Fruit fly (Drosophila melanogaster) whole organism, prepupa: Measurements from ENCODE around the gene CG12729.

ENCODE experiments used
- Blimp-1 ChIP-seq: fragments of 200-800 bp; sonication (Bioruptor generic); optimal IDR thresholded peaks from 3 replicates; lab custom pipeline; 2017; ENCODE audit warnings: missing biosample characterization, missing genetic modification characterization, mild to moderate bottlenecking, moderate library complexity, missing genetic modification reagents
- CG10631 ChIP-seq: fragments of 200-800 bp; sonication (Bioruptor generic); optimal IDR thresholded peaks from 2 replicates; lab custom pipeline; 2016; ENCODE audit warnings: missing biosample characterization, missing genetic modification characterization
- CG10669 ChIP-seq: fragments of 200-800 bp; sonication (Bioruptor generic); optimal IDR thresholded peaks from 3 replicates; lab custom pipeline; 2018; ENCODE audit warnings: missing biosample characterization, mild to moderate bottlenecking, missing genetic modification characterization, moderate library complexity
- CG11762 ChIP-seq: fragments of 200-800 bp; sonication (Bioruptor generic); optimal IDR thresholded peaks from 3 replicates; lab custom pipeline; 2016; ENCODE audit warnings: missing biosample characterization, missing genetic modification characterization; ENCODE audit not compliant: insufficient read depth
- CG11902 ChIP-seq: fragments of 200-800 bp; sonication (Bioruptor generic); optimal IDR thresholded peaks from 3 replicates; lab custom pipeline; 2016; ENCODE audit warnings: missing biosample characterization, missing genetic modification characterization
- CG15336 ChIP-seq: fragments of 200-800 bp; sonication (Bioruptor generic); IDR thresholded peaks from 2 replicates; pipeline ENCODE4 v1.3.6; 2022; ENCODE audit warnings: missing biosample characterization, missing genetic modification characterization
- CG1621 ChIP-seq: fragments of 200-800 bp; sonication (Bioruptor generic); optimal IDR thresholded peaks from 3 replicates; lab custom pipeline; 2018; ENCODE audit warnings: missing biosample characterization, mild to moderate bottlenecking, missing genetic modification characterization
- CG16779 ChIP-seq: fragments of 200-800 bp; sonication (Bioruptor generic); optimal IDR thresholded peaks from 3 replicates; lab custom pipeline; 2017; ENCODE audit warnings: missing biosample characterization, mild to moderate bottlenecking, missing genetic modification characterization
- CG3032 ChIP-seq: fragments of 200-800 bp; optimal IDR thresholded peaks from 2 replicates; lab custom pipeline; 2019; ENCODE audit warnings: missing biosample characterization, mild to moderate bottlenecking, missing genetic modification characterization, moderate library complexity
- CG31627 ChIP-seq: fragments of 200-800 bp; sonication (Bioruptor generic); optimal IDR thresholded peaks from 3 replicates; lab custom pipeline; 2016; ENCODE audit warnings: missing biosample characterization, missing genetic modification characterization
- CG32006 ChIP-seq: fragments of 200-800 bp; sonication (Bioruptor generic); optimal IDR thresholded peaks from 3 replicates; lab custom pipeline; 2017; ENCODE audit warnings: missing biosample characterization, mild to moderate bottlenecking, missing genetic modification characterization
- CG34406 ChIP-seq: fragments of 200-800 bp; sonication (Bioruptor generic); optimal IDR thresholded peaks from 3 replicates; lab custom pipeline; 2016; ENCODE audit warnings: missing biosample characterization, missing genetic modification characterization
- CG3919 ChIP-seq: fragments of 200-800 bp; sonication (Bioruptor generic); optimal IDR thresholded peaks from 3 replicates; lab custom pipeline; 2016; ENCODE audit warnings: missing biosample characterization, missing genetic modification characterization
- CG4318 ChIP-seq: fragments of 200-800 bp; sonication (Bioruptor generic); optimal IDR thresholded peaks from 3 replicates; lab custom pipeline; 2017; ENCODE audit warnings: missing biosample characterization, mild to moderate bottlenecking, missing genetic modification characterization
- CG6163 ChIP-seq: fragments of 200-800 bp; sonication (Bioruptor generic); IDR thresholded peaks from 3 replicates; pipeline ENCODE4 v1.3.6; 2022; ENCODE audit warnings: missing biosample characterization, missing genetic modification characterization
- CG6276 ChIP-seq: fragments of 200-800 bp; sonication (Bioruptor generic); optimal IDR thresholded peaks from 2 replicates; lab custom pipeline; 2017; ENCODE audit warnings: missing biosample characterization, mild to moderate bottlenecking, missing genetic modification characterization
- CG6792 ChIP-seq: fragments of 200-800 bp; sonication (Bioruptor generic); optimal IDR thresholded peaks from 3 replicates; lab custom pipeline; 2016; ENCODE audit warnings: missing biosample characterization, missing genetic modification characterization
- CG6808 ChIP-seq: fragments of 200-800 bp; sonication (Bioruptor generic); optimal IDR thresholded peaks from 3 replicates; lab custom pipeline; 2017; ENCODE audit warnings: missing biosample characterization, missing genetic modification characterization, mild to moderate bottlenecking, moderate library complexity, missing genetic modification reagents
- CG6854 ChIP-seq: fragments of 200-800 bp; sonication (Bioruptor generic); optimal IDR thresholded peaks from 2 replicates; lab custom pipeline; 2017; ENCODE audit warnings: missing biosample characterization, mild to moderate bottlenecking, missing genetic modification characterization
- CG7368 ChIP-seq: fragments of 200-800 bp; sonication (Bioruptor generic); optimal IDR thresholded peaks from 3 replicates; lab custom pipeline; 2016; ENCODE audit warnings: missing biosample characterization, missing genetic modification characterization
- CG8119 ChIP-seq: fragments of 200-800 bp; sonication (Bioruptor generic); IDR thresholded peaks from 3 replicates; pipeline ENCODE4 v1.3.6; 2022; ENCODE audit warnings: missing biosample characterization, missing genetic modification characterization
- CG8319 ChIP-seq: fragments of 200-800 bp; sonication (Bioruptor generic); optimal IDR thresholded peaks from 3 replicates; lab custom pipeline; 2016; ENCODE audit warnings: missing biosample characterization, missing genetic modification characterization
- CG8632 ChIP-seq: fragments of 200-800 bp; sonication (Bioruptor generic); optimal IDR thresholded peaks from 3 replicates; lab custom pipeline; 2016; ENCODE audit warnings: missing biosample characterization, missing genetic modification characterization
- CG9139 ChIP-seq: fragments of 200-800 bp; sonication (Bioruptor generic); optimal IDR thresholded peaks from 3 replicates; lab custom pipeline; 2017; ENCODE audit warnings: missing biosample characterization, mild to moderate bottlenecking, missing genetic modification characterization
- Eip75B ChIP-seq: fragments of 200-800 bp; sonication (Bioruptor generic); optimal IDR thresholded peaks from 3 replicates; lab custom pipeline; 2016; ENCODE audit warnings: missing biosample characterization, missing genetic modification characterization
- Eip78C ChIP-seq: fragments of 200-800 bp; sonication (Bioruptor generic); peaks from one replicate; lab custom pipeline; 2016; ENCODE audit warnings: missing biosample characterization, missing genetic modification characterization
- Eip93F ChIP-seq: fragments of 200-800 bp; sonication (Bioruptor generic); optimal IDR thresholded peaks from 2 replicates; lab custom pipeline; 2016; ENCODE audit warnings: missing biosample characterization, mild to moderate bottlenecking, missing genetic modification characterization
- Ets21C ChIP-seq: fragments of 200-800 bp; sonication (Bioruptor generic); optimal IDR thresholded peaks from 3 replicates; lab custom pipeline; 2016; ENCODE audit warnings: missing biosample characterization, missing genetic modification characterization
- Gug ChIP-seq: fragments of 200-800 bp; sonication (Bioruptor generic); IDR thresholded peaks from 2 replicates; pipeline ENCODE4 v1.3.6; 2022; ENCODE audit warnings: missing biosample characterization, missing genetic modification characterization
- Hr39 ChIP-seq: fragments of 200-800 bp; sonication (Bioruptor generic); optimal IDR thresholded peaks from 2 replicates; lab custom pipeline; 2016; ENCODE audit warnings: missing biosample characterization, missing genetic modification characterization
- Hr4 ChIP-seq: fragments of 200-800 bp; sonication (Bioruptor generic); optimal IDR thresholded peaks from 3 replicates; lab custom pipeline; 2016; ENCODE audit warnings: missing biosample characterization, missing genetic modification characterization
- Lpt ChIP-seq: fragments of 200-800 bp; sonication (Bioruptor generic); optimal IDR thresholded peaks from 3 replicates; lab custom pipeline; 2016; ENCODE audit warnings: missing biosample characterization, missing genetic modification characterization
- Met ChIP-seq: fragments of 200-800 bp; sonication (Bioruptor generic); optimal IDR thresholded peaks from 3 replicates; lab custom pipeline; 2016; ENCODE audit warnings: missing biosample characterization, missing genetic modification characterization
- OdsH ChIP-seq: fragments of 200-800 bp; sonication (Bioruptor generic); optimal IDR thresholded peaks from 3 replicates; lab custom pipeline; 2016; ENCODE audit warnings: missing biosample characterization, missing genetic modification characterization
- Smox ChIP-seq: fragments of 200-800 bp; sonication (Bioruptor generic); optimal IDR thresholded peaks from 3 replicates; lab custom pipeline; 2016; ENCODE audit warnings: missing biosample characterization, missing genetic modification characterization
- Sox102F ChIP-seq: fragments of 200-800 bp; sonication (Bioruptor generic); optimal IDR thresholded peaks from 2 replicates; lab custom pipeline; 2016; ENCODE audit warnings: missing biosample characterization, mild to moderate bottlenecking, missing genetic modification characterization
- Sox14 ChIP-seq: fragments of 200-800 bp; sonication (Bioruptor generic); optimal IDR thresholded peaks from 3 replicates; lab custom pipeline; 2016; ENCODE audit warnings: missing biosample characterization, missing genetic modification characterization
- Sox15 ChIP-seq: fragments of 200-800 bp; sonication (Bioruptor generic); optimal IDR thresholded peaks from 3 replicates; lab custom pipeline; 2016; ENCODE audit warnings: missing biosample characterization, missing genetic modification characterization
- achi ChIP-seq: fragments of 200-800 bp; sonication (Bioruptor generic); optimal IDR thresholded peaks from 3 replicates; lab custom pipeline; 2016; ENCODE audit warnings: missing biosample characterization, missing genetic modification characterization
- acj6 ChIP-seq: fragments of 200-800 bp; sonication (Bioruptor generic); optimal IDR thresholded peaks from 3 replicates; lab custom pipeline; 2016; ENCODE audit warnings: missing biosample characterization, missing genetic modification characterization
- cyc ChIP-seq: fragments of 200-800 bp; sonication (Bioruptor generic); optimal IDR thresholded peaks from 3 replicates; lab custom pipeline; 2016; ENCODE audit warnings: missing biosample characterization, missing genetic modification characterization
- dac ChIP-seq: fragments of 200-800 bp; sonication (Bioruptor generic); optimal IDR thresholded peaks from 2 replicates; lab custom pipeline; 2017; ENCODE audit warnings: missing biosample characterization, mild to moderate bottlenecking, missing genetic modification characterization
- dsx ChIP-seq: fragments of 200-800 bp; optimal IDR thresholded peaks from 3 replicates; lab custom pipeline; 2019; ENCODE audit warnings: missing biosample characterization, mild to moderate bottlenecking, missing genetic modification characterization, moderate library complexity; ENCODE audit not compliant: poor library complexity, severe bottlenecking
- eg ChIP-seq: fragments of 200-800 bp; sonication (Bioruptor generic); IDR thresholded peaks from 3 replicates; pipeline ENCODE4 v1.3.6; 2022; ENCODE audit warnings: missing biosample characterization, missing genetic modification characterization
- esn ChIP-seq: fragments of 200-800 bp; sonication (Bioruptor generic); optimal IDR thresholded peaks from 2 replicates; lab custom pipeline; 2016; ENCODE audit warnings: missing biosample characterization, mild to moderate bottlenecking, missing genetic modification characterization, moderate library complexity
- fd85E ChIP-seq: fragments of 200-800 bp; sonication (Bioruptor generic); optimal IDR thresholded peaks from 3 replicates; lab custom pipeline; 2016; ENCODE audit warnings: missing biosample characterization, missing genetic modification characterization
- fkh ChIP-seq: fragments of 200-800 bp; sonication (Bioruptor generic); optimal IDR thresholded peaks from 3 replicates; lab custom pipeline; 2017; ENCODE audit warnings: missing biosample characterization, mild to moderate bottlenecking, missing genetic modification characterization, moderate library complexity
- lz ChIP-seq: fragments of 200-800 bp; sonication (Bioruptor generic); optimal IDR thresholded peaks from 3 replicates; lab custom pipeline; 2016; ENCODE audit warnings: missing biosample characterization, missing genetic modification characterization
- net ChIP-seq: fragments of 200-800 bp; sonication (Bioruptor generic); optimal IDR thresholded peaks from 3 replicates; lab custom pipeline; 2016; ENCODE audit warnings: missing biosample characterization, missing genetic modification characterization
- pdm3 ChIP-seq: fragments of 200-800 bp; sonication (Bioruptor generic); optimal IDR thresholded peaks from 3 replicates; lab custom pipeline; 2016; ENCODE audit warnings: missing biosample characterization, missing genetic modification characterization
- salr ChIP-seq, 2 experiments: fragments of 200-800 bp; sonication (Bioruptor generic); optimal IDR thresholded peaks; 3 replicates each; lab custom pipeline; 2016 to 2018; ENCODE audit warnings: missing biosample characterization in 2 of 2, missing genetic modification characterization in 2 of 2, mild to moderate bottlenecking in 1 of 2
- spab ChIP-seq: fragments of 200-800 bp; sonication (Bioruptor generic); optimal IDR thresholded peaks from 2 replicates; lab custom pipeline; 2017; ENCODE audit warnings: missing biosample characterization, mild to moderate bottlenecking, missing genetic modification characterization, missing genetic modification reagents
- svp ChIP-seq: fragments of 200-800 bp; sonication (Bioruptor generic); peaks from one replicate; lab custom pipeline; 2016; ENCODE audit warnings: missing biosample characterization, missing genetic modification characterization
- topi ChIP-seq: fragments of 200-800 bp; sonication (Bioruptor generic); optimal IDR thresholded peaks from 3 replicates; lab custom pipeline; 2016; ENCODE audit warnings: missing biosample characterization, missing genetic modification characterization

The CG12729 gene

dm6 chrX:5888933-5889332 is 43.9 kb downstream of the CG12729 start:
- TF ChIP-seq Ets21C (GFP tag; lab: Kevin White, UChicago) (no peak), achi (GFP tag; lab: Kevin White, UChicago) (no peak), Eip93F (GFP tag; lab: Kevin White, UChicago) (no peak), Sox15 (GFP tag; lab: Kevin White, UChicago) (no peak), CG34406 (GFP tag; lab: Kevin White, UChicago) (peak; percentile 8), CG6792 (GFP tag; lab: Kevin White, UChicago) (peak; percentile 2), CG7368 (GFP tag; lab: Kevin White, UChicago) (peak; percentile 1), CG6854 (GFP tag; lab: Kevin White, UChicago) (no peak), Smox (peak; percentile 18), dac (GFP tag; lab: Kevin White, UChicago) (no peak), CG11902 (GFP tag; lab: Kevin White, UChicago) (no peak), CG11762 (GFP tag; lab: Kevin White, UChicago) (no peak), fd85E (GFP tag; lab: Kevin White, UChicago) (no peak), CG4318 (GFP tag; lab: Kevin White, UChicago) (no peak), Gug (GFP tag; lab: Robert Waterston, UW) (no peak), lz (peak; percentile 24), CG31627 (peak; percentile 31), spab (GFP tag; lab: Kevin White, UChicago) (no peak), eg (GFP tag; lab: Robert Waterston, UW) (no peak), Eip75B (GFP tag; lab: Kevin White, UChicago) (no peak), topi (GFP tag; lab: Kevin White, UChicago) (peak; percentile 39), fkh (no peak), svp (GFP tag; lab: Kevin White, UChicago) (peak; percentile 61), CG3032 (no peak), CG8632 (GFP tag; lab: Kevin White, UChicago) (no peak), dsx (no peak), Lpt (no peak), pdm3 (no peak), CG6163 (GFP tag; lab: Robert Waterston, UW) (no peak), Blimp-1 (GFP tag; lab: Kevin White, UChicago) (no peak), CG10631 (GFP tag; lab: Kevin White, UChicago) (peak; percentile 7), Eip78C (GFP tag; lab: Kevin White, UChicago) (peak; percentile 56), CG1621 (no peak), CG32006 (GFP tag; lab: Kevin White, UChicago) (no peak), esn (GFP tag; lab: Kevin White, UChicago) (peak; percentile 33), CG8119 (GFP tag; lab: Robert Waterston, UW) (no peak), CG8319 (no peak), Hr4 (GFP tag; lab: Kevin White, UChicago) (no peak), CG3919 (no peak), Met (GFP tag; lab: Kevin White, UChicago) (peak; percentile 47), CG15336 (GFP tag; lab: Robert Waterston, UW) (no peak), OdsH (GFP tag; lab: Kevin White, UChicago) (no peak), Sox14 (no peak), CG16779 (tag; lab: Kevin White, UChicago) (no peak), salr (GFP tag; optimal IDR thresholded peaks at IDR 0.05; lab: Kevin White, UChicago) (no peak), Hr39 (GFP tag; lab: Kevin White, UChicago) (no peak), CG6276 (GFP tag; lab: Kevin White, UChicago) (no peak), cyc (GFP tag; lab: Kevin White, UChicago) (peak; percentile 22), CG10669 (GFP tag; lab: Kevin White, UChicago) (no peak), acj6 (GFP tag; lab: Kevin White, UChicago) (no peak), net (no peak), CG6808 (GFP tag; lab: Kevin White, UChicago) (no peak), Sox102F (GFP tag; lab: Kevin White, UChicago) (no peak), CG9139 (GFP tag; lab: Kevin White, UChicago) (no peak)
